Fruit fly (Drosophila melanogaster) Kc167 (cell line): ENCODE measurements around the gene eIF3e.

Experiments
- Myc ChIP-seq: fragments of >200 bp; optimal IDR thresholded peaks from 2 replicates; lab custom pipeline; 2017; ENCODE audit warnings: missing external identifiers
- Sin3A ChIP-seq: fragments of >200 bp; optimal IDR thresholded peaks from 2 replicates; lab custom pipeline; 2018; ENCODE audit warnings: missing external identifiers
- h ChIP-seq: fragments of >200 bp; optimal IDR thresholded peaks from 3 replicates; lab custom pipeline; 2018; ENCODE audit warnings: missing external identifiers
- insv ChIP-seq: fragments of >200 bp; optimal IDR thresholded peaks from 3 replicates; lab custom pipeline; 2018; ENCODE audit warnings: missing external identifiers
- psq ChIP-seq: fragments of >200 bp; optimal IDR thresholded peaks from 2 replicates; lab custom pipeline; 2017; ENCODE audit warnings: missing external identifiers
- ttk ChIP-seq: sonication (Bioruptor generic); optimal IDR thresholded peaks from 2 replicates; lab custom pipeline; 2017; ENCODE audit warnings: missing external identifiers

eIF3e gene

DNA sequence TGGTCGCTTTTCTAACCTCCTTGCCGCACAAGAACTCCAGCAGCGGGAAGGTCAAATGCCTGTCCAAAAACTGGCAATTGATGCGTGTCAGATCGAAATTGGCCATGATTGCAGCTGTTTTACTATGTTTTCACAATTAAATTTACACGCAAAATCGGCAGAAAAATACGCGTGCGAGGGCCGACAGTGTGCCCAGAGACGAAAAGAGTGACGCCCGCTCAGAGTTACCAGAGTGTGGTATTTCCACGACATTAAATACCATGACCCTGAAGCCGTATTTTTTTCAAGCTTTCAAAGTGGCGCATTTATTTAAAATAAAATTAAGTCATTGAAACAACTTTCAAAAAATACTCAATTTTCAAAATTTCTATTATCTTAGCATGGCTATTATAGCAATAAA is at the start of gene eIF3e:
TSS of gene eIF3e (minus strand) at position 214 of the 400 bp plus-strand sequence.
- TF ChIP-seq ttk (lab: Kevin White, UChicago): no peak
- TF ChIP-seq psq: no peak
- no peak for TF ChIP-seq Sin3A (lab: Kevin White, UChicago)
- no peak for TF ChIP-seq h
- no peak for TF ChIP-seq Myc (lab: Kevin White, UChicago)

DNA sequence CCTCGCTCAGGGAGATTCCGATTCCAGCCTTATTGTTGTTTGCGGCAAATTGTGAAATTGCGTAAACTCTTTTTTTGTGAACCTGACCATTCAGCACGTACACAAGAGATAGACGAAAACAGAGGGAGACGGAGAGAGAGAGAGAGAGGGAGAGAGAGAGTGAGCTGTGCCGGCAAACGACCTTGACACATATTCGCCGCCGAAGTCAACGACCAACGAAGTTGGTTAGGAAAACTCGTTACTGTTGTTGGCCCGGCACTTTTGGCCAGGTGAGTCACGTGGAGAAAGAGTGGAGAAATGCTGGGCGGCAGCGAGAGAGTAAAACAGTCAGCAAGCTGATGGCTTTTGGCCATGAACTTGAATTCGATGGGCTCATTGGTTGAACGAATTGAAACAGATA is 43.2 kb upstream of the eIF3e start:
- no peak for TF ChIP-seq psq
- TF ChIP-seq ttk (lab: Kevin White, UChicago): no peak
- no peak for TF ChIP-seq insv (lab: Kevin White, UChicago)
- no peak for TF ChIP-seq Myc (lab: Kevin White, UChicago)
- no peak for TF ChIP-seq Sin3A (lab: Kevin White, UChicago)
- TF ChIP-seq h: no peak

DNA sequence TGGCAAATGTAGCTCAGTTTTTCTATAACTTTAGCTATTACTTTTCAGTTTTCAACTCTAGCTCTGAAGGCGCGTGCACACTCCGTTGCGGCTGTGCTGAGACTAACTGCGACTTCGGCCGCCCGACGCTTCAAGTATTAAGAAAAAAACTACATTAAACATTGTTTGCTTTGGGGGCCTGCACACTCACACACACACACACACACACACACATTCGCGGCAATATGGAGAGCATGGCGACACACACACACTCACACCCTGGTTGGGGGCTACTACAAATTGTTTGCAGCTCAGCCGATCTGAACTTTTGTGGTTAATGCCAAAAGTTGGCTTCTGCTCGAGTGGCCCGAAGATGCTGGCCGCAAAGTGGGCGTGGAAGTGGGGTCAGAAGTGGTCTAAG is 42.2 kb upstream of the eIF3e start, which contains the start of gene CG13024:
TSS of gene CG13024 (minus strand) at position 108 of the 400 bp plus-strand sequence.
- no peak for TF ChIP-seq Sin3A (lab: Kevin White, UChicago)
- no peak for TF ChIP-seq insv (lab: Kevin White, UChicago)
- TF ChIP-seq Myc (lab: Kevin White, UChicago): no peak
- TF ChIP-seq h: no peak
- TF ChIP-seq psq: no peak
- TF ChIP-seq ttk (lab: Kevin White, UChicago): no peak

DNA sequence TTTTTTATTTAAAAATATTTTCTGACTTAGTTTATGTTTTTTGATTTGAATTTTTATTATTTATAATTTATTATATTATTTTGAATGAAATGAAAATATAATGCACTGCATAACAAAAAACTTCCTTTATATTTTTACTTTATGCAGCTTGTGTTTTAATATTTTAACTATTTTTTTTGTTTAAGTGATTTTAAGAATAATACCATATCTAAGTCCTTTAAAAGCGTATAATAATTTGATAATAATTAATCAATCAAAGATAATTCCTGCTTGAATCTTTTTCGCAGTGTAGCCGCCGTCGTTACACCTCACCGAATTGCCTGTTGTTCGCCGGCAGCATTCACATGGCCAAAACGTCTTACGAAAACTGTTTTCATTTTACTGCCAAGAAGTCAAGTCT is 38.5 kb upstream of the eIF3e start:
- no peak for TF ChIP-seq Sin3A (lab: Kevin White, UChicago)
- TF ChIP-seq ttk (lab: Kevin White, UChicago): no peak
- no peak for TF ChIP-seq h
- TF ChIP-seq psq: no peak
- TF ChIP-seq Myc (lab: Kevin White, UChicago): no peak
- TF ChIP-seq insv (lab: Kevin White, UChicago): no peak

DNA sequence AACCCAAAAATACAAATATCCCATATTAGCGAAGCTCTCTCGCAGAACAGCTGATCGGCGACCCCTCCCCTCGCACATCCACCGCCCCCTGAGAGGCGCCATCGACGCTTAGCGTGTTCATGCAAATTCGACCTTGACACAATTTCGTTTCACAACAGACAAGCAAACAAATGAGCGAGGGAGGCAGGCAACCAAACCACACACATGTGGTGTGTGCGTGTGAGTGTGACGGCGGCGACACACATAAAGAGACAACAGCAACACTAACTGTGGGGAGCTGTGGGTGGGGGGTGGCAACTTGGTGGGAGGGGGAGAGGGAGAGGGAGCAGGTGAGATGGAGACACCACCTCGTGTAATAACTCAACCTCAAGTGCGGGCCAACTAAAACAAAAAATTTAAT is 38.0 kb upstream of the eIF3e start:
- TF ChIP-seq Sin3A (lab: Kevin White, UChicago): no peak
- TF ChIP-seq insv (lab: Kevin White, UChicago): no peak
- TF ChIP-seq Myc (lab: Kevin White, UChicago): no peak
- TF ChIP-seq h: no peak
- TF ChIP-seq ttk (lab: Kevin White, UChicago): no peak
- no peak for TF ChIP-seq psq

DNA sequence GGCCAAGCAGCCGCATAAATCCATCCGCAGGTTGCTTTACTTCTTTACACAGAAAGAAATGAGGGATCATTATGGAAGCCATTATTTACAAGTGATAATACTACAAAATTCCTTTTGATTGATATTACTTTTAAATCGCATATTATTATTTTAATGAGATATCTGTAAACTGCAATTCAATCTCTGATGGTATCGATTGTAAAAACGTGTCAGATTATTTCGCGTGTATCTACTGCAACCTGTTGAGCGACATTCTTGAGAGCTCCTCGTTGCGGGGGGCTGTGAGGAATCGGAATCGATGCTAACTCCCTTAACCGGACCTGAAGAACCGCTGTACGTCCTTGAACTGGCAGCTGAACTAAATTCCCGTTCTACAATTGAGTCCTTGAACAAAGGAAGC is 31.3 kb upstream of the eIF3e start:
- TF ChIP-seq ttk (lab: Kevin White, UChicago) (no peak), psq (no peak), insv (lab: Kevin White, UChicago) (no peak), Myc (lab: Kevin White, UChicago) (no peak), Sin3A (lab: Kevin White, UChicago) (no peak), h (no peak)

DNA sequence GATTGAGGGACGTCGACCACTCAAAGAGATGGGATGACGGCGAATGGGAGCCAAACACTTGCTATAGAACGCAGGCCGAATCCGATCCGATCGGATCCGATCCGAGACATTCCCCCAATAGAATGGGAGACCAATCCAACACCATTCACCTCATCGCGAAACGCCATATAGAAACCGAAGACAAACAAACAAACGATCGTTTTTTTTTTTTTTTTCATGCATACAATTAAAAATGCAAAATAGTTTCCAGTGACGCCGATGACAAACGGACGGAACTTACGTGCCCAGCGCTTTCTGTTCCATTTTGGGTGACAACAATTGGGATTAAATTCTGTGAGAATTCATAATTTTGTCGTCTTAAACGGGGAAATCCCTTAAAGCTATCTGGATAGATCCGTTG is 27.2 kb upstream of the eIF3e start:
- TF ChIP-seq insv (lab: Kevin White, UChicago): no peak
- no peak for TF ChIP-seq Myc (lab: Kevin White, UChicago)
- TF ChIP-seq h: no peak
- TF ChIP-seq ttk (lab: Kevin White, UChicago): no peak
- no peak for TF ChIP-seq Sin3A (lab: Kevin White, UChicago)

DNA sequence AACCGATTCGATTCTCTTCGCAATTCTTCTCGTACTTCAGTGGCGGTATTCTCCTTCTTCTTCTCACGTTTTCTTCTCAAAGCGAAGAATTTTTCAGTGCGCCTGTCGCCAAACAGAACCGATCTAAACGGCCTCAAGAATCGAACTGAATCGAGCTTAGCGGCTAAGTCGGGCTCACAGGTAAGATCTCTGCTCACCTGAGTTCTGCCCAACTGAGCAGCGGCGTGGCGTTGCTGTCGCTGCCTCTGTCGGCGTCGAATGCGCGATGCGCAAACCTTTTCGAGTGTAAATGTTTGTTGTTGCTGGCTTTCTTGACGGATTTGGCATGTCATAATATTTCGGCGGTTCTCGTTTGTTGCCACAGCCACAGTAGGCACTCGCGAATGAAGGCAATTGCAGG is 25.2 kb upstream of the eIF3e start:
- no peak for TF ChIP-seq Sin3A (lab: Kevin White, UChicago)

DNA sequence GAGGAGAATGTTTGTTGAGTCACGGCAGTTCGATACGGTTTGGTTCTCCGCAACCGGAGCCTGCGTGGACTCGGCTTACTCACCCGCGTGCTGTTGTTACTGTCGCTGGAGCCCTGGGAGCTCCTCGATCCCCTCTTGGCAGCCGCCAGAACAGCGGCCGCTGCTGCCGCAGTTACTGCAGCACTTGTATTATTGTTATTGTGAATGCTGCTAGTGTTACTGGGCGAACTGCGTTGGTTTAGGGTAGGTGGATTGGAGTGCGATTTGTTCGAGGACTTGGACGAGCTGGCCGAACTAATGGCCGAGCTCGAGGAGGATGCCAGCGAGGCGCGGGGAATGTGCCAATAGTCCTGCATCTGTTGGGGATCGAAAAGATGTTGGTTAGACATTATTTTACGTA is 23.8 kb upstream of the eIF3e start:
- no peak for TF ChIP-seq psq
- TF ChIP-seq insv (lab: Kevin White, UChicago): no peak

DNA sequence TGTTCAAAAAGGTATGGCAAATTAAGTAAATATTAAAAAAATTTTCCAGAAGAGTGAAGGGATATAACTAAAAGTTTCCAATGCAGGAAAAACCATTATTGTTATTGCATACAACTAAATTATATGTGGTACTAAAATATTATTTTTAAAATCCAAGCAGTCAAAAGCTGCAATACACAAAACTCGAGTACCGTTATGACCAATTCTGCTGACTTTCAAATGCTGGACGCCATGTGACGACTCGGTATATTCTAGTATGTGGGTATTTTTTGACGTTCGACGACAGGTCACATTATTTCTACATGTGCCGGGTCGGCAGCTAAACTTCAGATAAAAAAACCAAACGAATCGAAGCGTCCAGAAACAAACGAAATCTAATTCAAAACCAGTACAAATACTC is 21.4 kb upstream of the eIF3e start:
- TF ChIP-seq insv (lab: Kevin White, UChicago): no peak
- no peak for TF ChIP-seq ttk (lab: Kevin White, UChicago)
- no peak for TF ChIP-seq h
- no peak for TF ChIP-seq Myc (lab: Kevin White, UChicago)
- TF ChIP-seq psq: no peak
- TF ChIP-seq Sin3A (lab: Kevin White, UChicago): no peak

DNA sequence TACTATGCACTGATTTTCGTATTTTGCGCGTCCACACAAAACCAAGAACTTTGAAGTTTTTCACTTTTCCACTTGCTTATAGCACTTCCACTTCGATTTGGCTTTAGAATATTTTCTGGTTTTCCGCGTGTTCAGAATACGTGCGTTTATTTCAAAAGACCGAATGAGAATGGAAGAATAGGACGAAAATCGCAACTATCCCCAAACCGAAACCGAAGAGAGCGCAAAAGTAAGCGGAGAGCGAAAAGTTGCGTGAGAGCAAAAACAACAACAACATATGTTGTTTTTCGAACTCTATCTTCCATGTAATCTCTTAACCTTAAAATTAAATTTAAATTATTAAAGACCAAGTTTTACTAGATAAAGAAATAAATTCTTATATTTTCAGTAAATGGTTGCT is 20.8 kb upstream of the eIF3e start, which contains the start of gene CG9674:
TSS of gene CG9674 (minus strand) at position 174 of the 400 bp plus-strand sequence.
- TF ChIP-seq Myc (lab: Kevin White, UChicago) (no peak), psq (no peak), h (no peak), Sin3A (lab: Kevin White, UChicago) (no peak), insv (lab: Kevin White, UChicago) (no peak), ttk (lab: Kevin White, UChicago) (no peak)

DNA sequence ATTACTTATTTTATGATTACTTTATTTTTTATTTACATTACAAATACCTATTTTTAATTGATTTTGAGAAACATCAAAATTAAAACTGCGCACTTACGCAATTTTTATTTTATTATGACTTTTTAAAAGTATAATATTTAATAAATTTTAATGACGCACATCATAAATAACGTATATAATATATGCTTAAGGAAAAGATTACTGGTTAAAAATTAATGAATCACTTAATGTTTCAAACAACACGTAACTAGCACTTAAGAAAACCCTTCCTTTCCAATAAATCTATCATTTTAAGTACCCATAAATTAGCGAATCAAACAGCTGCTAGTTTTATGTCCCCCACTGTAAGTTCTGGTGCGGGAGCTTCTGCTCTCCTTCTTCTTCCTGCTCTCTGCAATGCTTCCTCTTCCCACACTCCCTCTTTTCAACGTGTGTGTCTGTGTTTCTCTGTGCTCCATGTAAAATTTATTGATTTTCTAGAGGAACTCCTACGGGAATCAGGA is 20.1 kb upstream of the eIF3e start:
- TF ChIP-seq Sin3A (lab: Kevin White, UChicago) (no peak), psq (no peak), insv (lab: Kevin White, UChicago) (no peak), h (no peak), ttk (lab: Kevin White, UChicago) (no peak), Myc (lab: Kevin White, UChicago) (no peak)
